Worm (Caenorhabditis elegans) whole organism, midembryonic: ENCODE results near the gene K08D8.11.

Source experiments
- T22C8.4 ChIP-seq: fragments of 200-800 bp; sonication (Bioruptor generic); IDR thresholded peaks from 2 replicates; pipeline ENCODE4 v1.3.6; 2022; ENCODE audit warnings: missing genetic modification characterization, missing compliant biosample characterization
- cog-1 ChIP-seq: sonication (generic microtip); optimal IDR thresholded peaks from 2 replicates; lab custom pipeline; 2016; ENCODE audit warnings: missing genetic modification characterization, missing compliant biosample characterization
- flt-1 ChIP-seq: fragments of 200-800 bp; sonication (Bioruptor generic); IDR thresholded peaks from 2 replicates; pipeline ENCODE4 v1.3.6; 2022; ENCODE audit warnings: missing genetic modification characterization, missing compliant biosample characterization
- klf-2 ChIP-seq: fragments of 200-800 bp; sonication (Bioruptor generic); conservative IDR thresholded peaks from 2 replicates; pipeline ENCODE4 v1.3.6; 2022; ENCODE audit warnings: missing genetic modification reagents, missing genetic modification characterization, missing compliant biosample characterization
- med-1 ChIP-seq: sonication (generic microtip); optimal IDR thresholded peaks from 2 replicates; lab custom pipeline; 2017; ENCODE audit warnings: missing genetic modification characterization, mild to moderate bottlenecking, missing compliant biosample characterization, antibody characterized with exemption, missing genetic modification reagents; ENCODE audit not compliant: insufficient read depth
- ref-1 ChIP-seq: fragments of 200-800 bp; sonication (Bioruptor generic); conservative IDR thresholded peaks from 2 replicates; pipeline ENCODE4 v1.3.6; 2022; ENCODE audit warnings: missing genetic modification reagents, missing genetic modification characterization, missing compliant biosample characterization
- tab-1 ChIP-seq: fragments of 200-800 bp; sonication (Bioruptor generic); IDR thresholded peaks from 2 replicates; pipeline ENCODE4 v1.3.6; 2022; ENCODE audit warnings: missing genetic modification characterization, missing compliant biosample characterization
- ztf-23 ChIP-seq: fragments of 200-800 bp; sonication (Bioruptor generic); IDR thresholded peaks from 2 replicates; pipeline ENCODE4 v1.3.6; 2022; ENCODE audit warnings: missing genetic modification reagents, missing genetic modification characterization, missing compliant biosample characterization
- ztf-29 ChIP-seq: fragments of 200-800 bp; sonication (Bioruptor generic); IDR thresholded peaks from 2 replicates; pipeline ENCODE4 v1.3.6; 2022; ENCODE audit warnings: missing genetic modification reagents, missing genetic modification characterization, missing compliant biosample characterization

K08D8.11 gene

DNA sequence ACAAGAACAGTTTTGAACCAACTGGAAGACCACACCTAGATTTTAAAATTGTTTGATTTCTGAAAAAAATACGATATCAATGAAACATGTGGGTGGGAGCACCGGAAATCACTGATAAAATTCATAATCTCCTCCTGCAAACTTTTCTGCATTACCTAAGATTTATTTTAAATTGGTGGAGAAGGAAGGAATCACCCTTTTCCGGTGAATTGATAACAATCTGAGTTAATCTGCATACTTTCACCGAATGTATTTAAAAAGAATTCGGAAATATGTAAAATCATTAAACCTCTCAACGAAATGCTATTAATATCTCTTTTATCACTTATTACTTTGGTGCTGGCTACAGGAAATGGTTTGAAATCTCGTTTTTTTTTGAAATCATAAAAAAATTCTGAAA is 47.5 kb downstream of the K08D8.11 start, which contains the start of gene dct-19:
dct-19 (plus strand) TSS at position 301 of the 400 bp plus-strand sequence.
- no peak for TF ChIP-seq ztf-23 (GFP tag; lab: Robert Waterston, UW)
- TF ChIP-seq klf-2 (GFP tag; lab: Robert Waterston, UW) = no peak
- TF ChIP-seq flt-1 (GFP tag; lab: Robert Waterston, UW) = no peak
- TF ChIP-seq cog-1 = no peak
- TF ChIP-seq med-1 = no peak
- no peak for TF ChIP-seq ztf-29
- no peak for TF ChIP-seq tab-1 (GFP tag; lab: Robert Waterston, UW)
- TF ChIP-seq ref-1 = no peak
- no peak for TF ChIP-seq T22C8.4 (GFP tag; lab: Robert Waterston, UW)
